Fruit fly (Drosophila melanogaster) whole organism, embryonic: ENCODE measurements around the gene yellow-e.

ENCODE experiments used
- Ada2b ChIP-seq: fragments of 200-800 bp; sonication (Bioruptor generic); IDR thresholded peaks from 2 replicates; pipeline ENCODE4 v1.3.6; 2022; ENCODE audit warnings: missing biosample characterization, missing genetic modification characterization
- CG11398 ChIP-seq: fragments of 200-800 bp; sonication (Bioruptor generic); optimal IDR thresholded peaks from 2 replicates; lab custom pipeline; 2016; ENCODE audit warnings: missing biosample characterization, missing genetic modification characterization
- CG11695 ChIP-seq: fragments of 200-800 bp; sonication (Bioruptor generic); IDR thresholded peaks from 3 replicates; pipeline ENCODE4 v1.3.6; 2022; ENCODE audit warnings: missing biosample characterization, missing genetic modification characterization
- CG14667 ChIP-seq: fragments of 200-800 bp; sonication (Bioruptor generic); IDR thresholded peaks from 2 replicates; pipeline ENCODE4 v1.3.6; 2022; ENCODE audit warnings: missing biosample characterization, missing genetic modification characterization
- CG14860 ChIP-seq: fragments of 200-800 bp; sonication (Bioruptor generic); IDR thresholded peaks from 3 replicates; pipeline ENCODE4 v1.3.6; 2022; ENCODE audit warnings: missing biosample characterization, missing genetic modification characterization; ENCODE audit not compliant: partially characterized antibody
- CG1647 ChIP-seq: fragments of 200-800 bp; sonication (Bioruptor generic); optimal IDR thresholded peaks from 3 replicates; lab custom pipeline; 2016; ENCODE audit warnings: missing biosample characterization, missing genetic modification characterization
- CG17568 ChIP-seq: fragments of 200-800 bp; sonication (Bioruptor generic); optimal IDR thresholded peaks from 2 replicates; lab custom pipeline; 2018; ENCODE audit warnings: missing biosample characterization, mild to moderate bottlenecking, missing genetic modification characterization, moderate library complexity
- CG2129 ChIP-seq: fragments of 200-800 bp; sonication (Bioruptor generic); IDR thresholded peaks from 2 replicates; pipeline ENCODE4 v1.3.6; 2022; ENCODE audit warnings: missing biosample characterization, missing genetic modification characterization; ENCODE audit not compliant: partially characterized antibody
- CG2199 ChIP-seq: fragments of 200-800 bp; sonication (Bioruptor generic); IDR thresholded peaks from 3 replicates; pipeline ENCODE4 v1.3.6; 2022; ENCODE audit warnings: missing biosample characterization, missing genetic modification characterization
- CG2202 ChIP-seq: fragments of 200-800 bp; sonication (Bioruptor generic); optimal IDR thresholded peaks from 2 replicates; lab custom pipeline; 2018; ENCODE audit warnings: missing biosample characterization, mild to moderate bottlenecking, missing genetic modification characterization
- CG2678 ChIP-seq: fragments of 200-800 bp; sonication (Bioruptor generic); optimal IDR thresholded peaks from 3 replicates; lab custom pipeline; 2019; ENCODE audit warnings: missing biosample characterization, mild to moderate bottlenecking, missing genetic modification characterization, moderate library complexity
- CG2875 ChIP-seq: fragments of 200-800 bp; sonication (Bioruptor generic); optimal IDR thresholded peaks from 2 replicates; lab custom pipeline; 2017; ENCODE audit warnings: missing biosample characterization, mild to moderate bottlenecking, missing genetic modification characterization, missing genetic modification reagents
- CG30431 ChIP-seq: fragments of 200-800 bp; sonication (Bioruptor generic); optimal IDR thresholded peaks from 2 replicates; lab custom pipeline; 2017; ENCODE audit warnings: missing biosample characterization, missing genetic modification characterization
- CG4424 ChIP-seq: fragments of 200-800 bp; sonication (Bioruptor generic); optimal IDR thresholded peaks from 3 replicates; lab custom pipeline; 2016; ENCODE audit warnings: missing biosample characterization, missing genetic modification characterization
- CG4820 ChIP-seq: fragments of 200-800 bp; sonication (Bioruptor generic); optimal IDR thresholded peaks from 3 replicates; lab custom pipeline; 2016; ENCODE audit warnings: missing biosample characterization, missing genetic modification characterization
- CG7963 ChIP-seq: fragments of 200-800 bp; sonication (Bioruptor generic); IDR thresholded peaks from 3 replicates; pipeline ENCODE4 v1.3.6; 2022; ENCODE audit warnings: missing biosample characterization, missing genetic modification characterization; ENCODE audit not compliant: partially characterized antibody
- CG8290 ChIP-seq, 3 experiments: fragments of 200-800 bp; sonication (Bioruptor generic); optimal IDR thresholded peaks; 2 replicates each; lab custom pipeline; 2016 to 2019; ENCODE audit warnings: missing biosample characterization in 3 of 3, missing genetic modification characterization in 3 of 3, mild to moderate bottlenecking in 2 of 3, moderate library complexity in 1 of 3
- CG8924 ChIP-seq: fragments of 200-800 bp; optimal IDR thresholded peaks from 3 replicates; lab custom pipeline; 2019; ENCODE audit warnings: missing biosample characterization, mild to moderate bottlenecking, missing genetic modification characterization, moderate library complexity
- CG9932 ChIP-seq: fragments of 200-800 bp; sonication (Bioruptor generic); IDR thresholded peaks from 2 replicates; pipeline ENCODE4 v1.3.6; 2022; ENCODE audit warnings: missing biosample characterization, missing genetic modification characterization
- CHES-1-like ChIP-seq: fragments of 200-800 bp; sonication (Bioruptor generic); optimal IDR thresholded peaks from 2 replicates; lab custom pipeline; 2016; ENCODE audit warnings: missing biosample characterization, missing genetic modification characterization
- Dek ChIP-seq: fragments of 200-800 bp; sonication (Bioruptor generic); optimal IDR thresholded peaks from 3 replicates; lab custom pipeline; 2019; ENCODE audit warnings: missing biosample characterization, mild to moderate bottlenecking, missing genetic modification characterization, moderate library complexity
- Dp ChIP-seq: fragments of 200-800 bp; sonication (Bioruptor generic); optimal IDR thresholded peaks from 2 replicates; lab custom pipeline; 2018; ENCODE audit warnings: missing biosample characterization, mild to moderate bottlenecking, missing genetic modification characterization, moderate library complexity
- Gug ChIP-seq: fragments of 200-800 bp; sonication (Bioruptor generic); IDR thresholded peaks from 4 replicates; pipeline ENCODE4 v1.3.6; 2022; ENCODE audit warnings: missing biosample characterization, missing genetic modification characterization
- Hr78 ChIP-seq, 2 experiments: fragments of 200-800 bp in 1 of 2; fragments of >200 bp in 1 of 2; sonication (Bioruptor generic) in 1 of 2; optimal IDR thresholded peaks; 2 replicates each; lab custom pipeline; 2017 to 2019; ENCODE audit warnings: missing biosample characterization in 2 of 2, missing genetic modification characterization in 2 of 2, mild to moderate bottlenecking in 1 of 2, moderate library complexity in 1 of 2
- Hsf ChIP-seq: fragments of 200-800 bp; sonication (Bioruptor generic); optimal IDR thresholded peaks from 3 replicates; lab custom pipeline; 2016; ENCODE audit warnings: missing biosample characterization, missing genetic modification characterization
- Lhr ChIP-seq: fragments of 200-800 bp; sonication (Bioruptor generic); optimal IDR thresholded peaks from 3 replicates; lab custom pipeline; 2017; ENCODE audit warnings: mild to moderate bottlenecking, missing biosample characterization, missing genetic modification reagents, missing genetic modification characterization
- Taf1 ChIP-seq: fragments of 200-800 bp; sonication (Bioruptor generic); IDR thresholded peaks from 2 replicates; pipeline ENCODE4 v1.3.6; 2022; ENCODE audit warnings: missing biosample characterization, missing genetic modification characterization
- ac ChIP-seq: fragments of 200-800 bp; sonication (Bioruptor generic); optimal IDR thresholded peaks from 3 replicates; lab custom pipeline; 2017; ENCODE audit warnings: missing biosample characterization, mild to moderate bottlenecking, missing genetic modification characterization
- bcd ChIP-seq: fragments of 200-800 bp; sonication (Bioruptor generic); optimal IDR thresholded peaks from 2 replicates; lab custom pipeline; 2017; ENCODE audit warnings: missing biosample characterization, mild to moderate bottlenecking, missing genetic modification characterization
- corto ChIP-seq: fragments of 200-800 bp; sonication (Bioruptor generic); optimal IDR thresholded peaks from 2 replicates; lab custom pipeline; 2016; ENCODE audit warnings: missing biosample characterization, mild to moderate bottlenecking, missing genetic modification characterization, moderate library complexity
- disco-r ChIP-seq: fragments of 200-800 bp; sonication (Bioruptor generic); optimal IDR thresholded peaks from 2 replicates; lab custom pipeline; 2016; ENCODE audit warnings: missing biosample characterization, missing genetic modification characterization
- dmrt99B ChIP-seq: fragments of 200-800 bp; sonication (Bioruptor generic); optimal IDR thresholded peaks from 2 replicates; lab custom pipeline; 2018; ENCODE audit warnings: missing biosample characterization, mild to moderate bottlenecking, missing genetic modification characterization, moderate library complexity
- exex ChIP-seq: fragments of 200-800 bp; sonication (Bioruptor generic); optimal IDR thresholded peaks from 4 replicates; lab custom pipeline; 2018; ENCODE audit warnings: missing biosample characterization, mild to moderate bottlenecking, missing genetic modification characterization, moderate library complexity
- fd3F ChIP-seq: fragments of 200-800 bp; sonication (Bioruptor generic); optimal IDR thresholded peaks from 2 replicates; lab custom pipeline; 2018; ENCODE audit warnings: missing biosample characterization, mild to moderate bottlenecking, missing genetic modification characterization, moderate library complexity
- fd64A ChIP-seq: fragments of 200-800 bp; sonication (Bioruptor generic); optimal IDR thresholded peaks from 3 replicates; lab custom pipeline; 2018; ENCODE audit warnings: missing biosample characterization, mild to moderate bottlenecking, missing genetic modification characterization
- ham ChIP-seq: fragments of 200-800 bp; sonication (Bioruptor generic); IDR thresholded peaks from 2 replicates; pipeline ENCODE4 v1.3.6; 2022; ENCODE audit warnings: missing biosample characterization, missing genetic modification characterization
- hbn ChIP-seq: fragments of 200-800 bp; sonication (Bioruptor generic); IDR thresholded peaks from 2 replicates; pipeline ENCODE4 v1.3.6; 2022; ENCODE audit warnings: missing biosample characterization, missing genetic modification characterization; ENCODE audit not compliant: partially characterized antibody
- hkb ChIP-seq, 2 experiments: fragments of 200-800 bp in 1 of 2; fragments of >200 bp in 1 of 2; sonication (Bioruptor generic) in 1 of 2; IDR thresholded peaks in 1 of 2; optimal IDR thresholded peaks in 1 of 2; 2 replicates each; pipeline versions ENCODE4 v1.3.6 to Lab custom; 2017 to 2022; ENCODE audit warnings: missing biosample characterization in 1 of 2, missing genetic modification characterization in 1 of 2
- nom ChIP-seq: fragments of 200-800 bp; sonication (Bioruptor generic); optimal IDR thresholded peaks from 2 replicates; lab custom pipeline; 2017; ENCODE audit warnings: missing biosample characterization, missing genetic modification characterization, mild to moderate bottlenecking, moderate library complexity, missing genetic modification reagents
- pan ChIP-seq, 4 experiments: fragments of >200 bp in 3 of 4; fragments of 200-800 bp in 1 of 4; sonication (Bioruptor generic) in 1 of 4; optimal IDR thresholded peaks in 3 of 4; IDR thresholded peaks in 1 of 4; 2 replicates each; pipeline versions ENCODE4 v1.3.6 to Lab custom; 2017 to 2022; ENCODE audit warnings: missing biosample characterization in 2 of 4, missing genetic modification characterization in 2 of 4, mixed read lengths in 1 of 4
- ranshi ChIP-seq: fragments of 200-800 bp; sonication (Bioruptor generic); IDR thresholded peaks from 2 replicates; pipeline ENCODE4 v1.3.6; 2022; ENCODE audit warnings: missing biosample characterization, missing genetic modification characterization
- sna ChIP-seq: fragments of 200-800 bp; sonication (Bioruptor generic); IDR thresholded peaks from 2 replicates; pipeline ENCODE4 v1.3.6; 2022; ENCODE audit warnings: missing biosample characterization, missing genetic modification characterization; ENCODE audit not compliant: partially characterized antibody
- sr ChIP-seq: fragments of 200-800 bp; sonication (Bioruptor generic); IDR thresholded peaks from 3 replicates; pipeline ENCODE4 v1.3.6; 2022; ENCODE audit warnings: missing biosample characterization, missing genetic modification characterization
- tll ChIP-seq, 2 experiments: fragments of 200-800 bp in 1 of 2; fragments of >200 bp in 1 of 2; sonication (Bioruptor generic) in 1 of 2; optimal IDR thresholded peaks; 2 replicates each; lab custom pipeline; 2017 to 2019; ENCODE audit warnings: missing biosample characterization in 2 of 2, missing genetic modification characterization in 2 of 2, mild to moderate bottlenecking in 1 of 2, moderate library complexity in 1 of 2
- zfh2 ChIP-seq: fragments of 200-800 bp; sonication (Bioruptor generic); optimal IDR thresholded peaks from 2 replicates; lab custom pipeline; 2016; ENCODE audit warnings: missing biosample characterization, missing genetic modification characterization

Gene yellow-e

dm6 chr3R:13366561-13367518 is 48.2 kb downstream of the yellow-e start, which contains the start of gene Elp6 (continued):
- no peak for TF ChIP-seq CHES-1-like (GFP tag; lab: Kevin White, UChicago)
- TF ChIP-seq CG2202 (tag; lab: Kevin White, UChicago) = no peak
- TF ChIP-seq CG2199 = no peak
- TF ChIP-seq CG2875 = peak; percentile 34
- TF ChIP-seq Lhr (GFP tag; lab: Kevin White, UChicago) = no peak
- TF ChIP-seq dmrt99B (tag; lab: Kevin White, UChicago) = peak; percentile 73
- no peak for TF ChIP-seq nom (GFP tag; lab: Kevin White, UChicago)
- no peak for TF ChIP-seq hkb (optimal IDR thresholded peaks at IDR 0.05; lab: Kevin White, UChicago)
- TF ChIP-seq hkb (GFP tag; IDR thresholded peaks at IDR 0.05; lab: Robert Waterston, UW) = peak; percentile 60; the same call in 1 of the 2 replicates
- TF ChIP-seq Hr78 (GFP tag; optimal IDR thresholded peaks at IDR 0.05; lab: Kevin White, UChicago) = no peak
- peak; percentile 45 for TF ChIP-seq CG11398 (GFP tag; lab: Kevin White, UChicago)
- TF ChIP-seq Gug = peak; percentile 53; the same call in 2 of the 4 replicates
- no peak for TF ChIP-seq ac (GFP tag; lab: Kevin White, UChicago)
- no peak for TF ChIP-seq pan (optimal IDR thresholded peaks at IDR 0.05; lab: Kevin White, UChicago)
- TF ChIP-seq pan (GFP tag; optimal IDR thresholded peaks at IDR 0.05 in 1 of 2, IDR thresholded peaks at IDR 0.05 in 1 of 2) = peak in 1 of 2 experiments; percentile 64
- TF ChIP-seq Dp = no peak
- TF ChIP-seq exex (tag; lab: Kevin White, UChicago) = peak; percentile 33
- TF ChIP-seq CG8290 (GFP tag; optimal IDR thresholded peaks at IDR 0.05; lab: Kevin White, UChicago) = no peak
- peak in 1 of 2 experiments; percentile 62 for TF ChIP-seq CG8290 (tag; optimal IDR thresholded peaks at IDR 0.05; lab: Kevin White, UChicago)
- peak; percentile 4 for TF ChIP-seq CG30431 (GFP tag; lab: Kevin White, UChicago)
- peak; percentile 57 for TF ChIP-seq Ada2b
- no peak for TF ChIP-seq tll (GFP tag; optimal IDR thresholded peaks at IDR 0.05; lab: Kevin White, UChicago)
- TF ChIP-seq bcd = peak; percentile 73
- TF ChIP-seq ranshi (GFP tag; lab: Robert Waterston, UW) = peak; percentile 63; the same call in 1 of the 2 replicates
- peak; percentile 51 for TF ChIP-seq disco-r (GFP tag; lab: Kevin White, UChicago)
- TF ChIP-seq CG4424 = peak; percentile 79
- no peak for TF ChIP-seq sr (GFP tag; lab: Robert Waterston, UW)
- no peak for TF ChIP-seq fd64A
- TF ChIP-seq zfh2 (GFP tag; lab: Kevin White, UChicago) = peak; percentile 62
- TF ChIP-seq hbn (GFP tag; lab: Robert Waterston, UW) = no peak
- TF ChIP-seq CG4820 = peak; percentile 53
- peak; percentile 43 for TF ChIP-seq CG8924 (tag; lab: Kevin White, UChicago)
- TF ChIP-seq CG17568 = peak; percentile 38
- no peak for TF ChIP-seq sna (GFP tag; lab: Robert Waterston, UW)
- TF ChIP-seq Hsf (GFP tag; lab: Kevin White, UChicago) = peak; percentile 75
- peak; percentile 45 for TF ChIP-seq CG1647 (GFP tag; lab: Kevin White, UChicago)
- TF ChIP-seq CG11695 (GFP tag; lab: Robert Waterston, UW) = peak; percentile 37; the same call in 1 of the 3 replicates
- TF ChIP-seq CG14860 (GFP tag; lab: Robert Waterston, UW) = no peak
- TF ChIP-seq fd3F (GFP tag; lab: Kevin White, UChicago) = peak; percentile 34
- TF ChIP-seq ham (GFP tag; lab: Robert Waterston, UW) = no peak
- no peak for TF ChIP-seq corto
- peak; percentile 85 for TF ChIP-seq CG2678 (tag; lab: Kevin White, UChicago)
- TF ChIP-seq CG14667 (GFP tag; lab: Robert Waterston, UW) = no peak
- no peak for TF ChIP-seq CG2129 (GFP tag; lab: Robert Waterston, UW)
- peak; percentile 60 for TF ChIP-seq Dek (tag; lab: Kevin White, UChicago)
- TF ChIP-seq Taf1 (GFP tag; lab: Robert Waterston, UW) = no peak
- TF ChIP-seq CG9932 (GFP tag; lab: Robert Waterston, UW) = peak; percentile 70
- no peak for TF ChIP-seq CG7963 (GFP tag; lab: Robert Waterston, UW)
